Worm (Caenorhabditis elegans) whole organism, L4 larva: ENCODE measurements around the gene F53F4.2.

Source experiments
- F44E2.7 ChIP-seq: fragments of 200-800 bp; sonication (Bioruptor generic); IDR thresholded peaks from 2 replicates; pipeline ENCODE4 v2.1.2; 2022; ENCODE audit warnings: missing genetic modification characterization, missing compliant biosample characterization
- T20F7.1 ChIP-seq: fragments of 200-800 bp; sonication (Bioruptor generic); optimal IDR thresholded peaks from 2 replicates; lab custom pipeline; 2018; ENCODE audit warnings: mild to moderate bottlenecking, missing genetic modification characterization, missing compliant biosample characterization
- ZK546.5 ChIP-seq, 2 experiments: sonication (generic microtip); optimal IDR thresholded peaks; 2 replicates each; lab custom pipeline; 2017; ENCODE audit warnings: missing biosample characterization in 2 of 2, missing genetic modification characterization in 2 of 2
- fkh-10 ChIP-seq: fragments of 150-350 bp; optimal IDR thresholded peaks from 2 replicates; lab custom pipeline; 2014; ENCODE audit warnings: missing biosample characterization, missing genetic modification reagents, missing genetic modification characterization
- jun-1 ChIP-seq: fragments of 150-350 bp; optimal IDR thresholded peaks from 2 replicates; lab custom pipeline; 2014; ENCODE audit warnings: missing biosample characterization, missing genetic modification reagents, missing genetic modification characterization
- unc-130 ChIP-seq: sonication (generic microtip); optimal IDR thresholded peaks from 2 replicates; lab custom pipeline; 2016; ENCODE audit warnings: missing genetic modification reagents, missing genetic modification characterization, missing compliant biosample characterization
- zip-11 ChIP-seq: fragments of 200-800 bp; sonication (Bioruptor generic); IDR thresholded peaks from 2 replicates; pipeline ENCODE4 v1.3.6; 2022; ENCODE audit warnings: missing genetic modification characterization, missing compliant biosample characterization
- ztf-11 ChIP-seq: fragments of 150-350 bp; optimal IDR thresholded peaks from 2 replicates; lab custom pipeline; 2014; ENCODE audit warnings: missing biosample characterization, missing genetic modification characterization

DNA sequence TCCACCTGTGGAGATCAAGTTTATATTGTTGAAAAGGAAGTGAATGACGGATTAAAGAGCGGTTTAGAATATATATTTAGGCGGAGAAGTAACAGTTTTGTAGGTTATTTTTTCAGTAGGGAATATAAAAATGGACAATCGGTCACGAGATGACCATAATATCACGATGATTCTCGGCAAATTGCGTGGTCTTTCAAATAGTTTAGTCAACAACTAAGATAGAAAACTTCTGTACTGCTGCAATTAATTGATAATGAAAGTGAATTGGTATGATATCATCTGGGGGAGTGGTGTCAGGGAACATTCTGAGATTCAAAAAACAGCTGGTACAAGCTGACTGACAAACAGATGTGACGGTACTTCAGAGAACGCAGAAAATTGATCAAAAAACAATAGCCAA lies 19.1 kb upstream of the F53F4.2 start:
- TF ChIP-seq ztf-11 (tag; lab: Kevin White, UChicago) (no peak), jun-1 (no peak), T20F7.1 (GFP tag; lab: Kevin White, UChicago) (no peak), ZK546.5 (tag; optimal IDR thresholded peaks at IDR 0.05; lab: Kevin White, UChicago) (no peak), fkh-10 (GFP tag; lab: Kevin White, UChicago) (no peak), unc-130 (no peak), F44E2.7 (GFP tag; lab: Robert Waterston, UW) (no peak), zip-11 (GFP tag; lab: Robert Waterston, UW) (no peak)
